Fruit fly (Drosophila melanogaster) whole organism, prepupa: Measurements from ENCODE around the gene Hecw.

Experiments
- Eip78C ChIP-seq: fragments of 200-800 bp; sonication (Bioruptor generic); peaks from one replicate; lab custom pipeline; 2016; ENCODE audit warnings: missing biosample characterization, missing genetic modification characterization
- Sox14 ChIP-seq: fragments of 200-800 bp; sonication (Bioruptor generic); optimal IDR thresholded peaks from 3 replicates; lab custom pipeline; 2016; ENCODE audit warnings: missing biosample characterization, missing genetic modification characterization
- vri ChIP-seq: fragments of 200-800 bp; sonication (Bioruptor generic); optimal IDR thresholded peaks from 3 replicates; lab custom pipeline; 2016; ENCODE audit warnings: missing biosample characterization, mild to moderate bottlenecking, missing genetic modification characterization

- peak; percentile 45 for TF ChIP-seq Sox14 (GFP tag; lab: Kevin White, UChicago)
- peak; percentile 53 for TF ChIP-seq Eip78C
- TF ChIP-seq vri (GFP tag; lab: Kevin White, UChicago), result peak; percentile 38
Measured at dm6 chrX:9664426-9664825, 55.7 kb downstream of the Hecw start.
